Fruit fly (Drosophila melanogaster) whole organism, embryonic: ENCODE data around the gene CG14300.

Experiments
- CG16779 ChIP-seq: fragments of 200-800 bp; sonication (Bioruptor generic); IDR thresholded peaks from 2 replicates; pipeline ENCODE4 v1.3.6; 2022; ENCODE audit warnings: missing biosample characterization, missing genetic modification characterization
- CG9932 ChIP-seq: fragments of 200-800 bp; sonication (Bioruptor generic); IDR thresholded peaks from 2 replicates; pipeline ENCODE4 v1.3.6; 2022; ENCODE audit warnings: missing biosample characterization, missing genetic modification characterization
- Lpt ChIP-seq: fragments of >200 bp; optimal IDR thresholded peaks from 2 replicates; lab custom pipeline; 2018; ENCODE audit warnings: missing biosample characterization, missing genetic modification characterization
- bab2 ChIP-seq: fragments of 200-800 bp; sonication (Bioruptor generic); optimal IDR thresholded peaks from 2 replicates; lab custom pipeline; 2016; ENCODE audit warnings: missing biosample characterization, missing genetic modification characterization

dm6 chr3R:18719767-18720341 lies 26.3 kb upstream of the CG14300 start:
- TF ChIP-seq CG16779 (GFP tag; lab: Robert Waterston, UW) (no peak), CG9932 (GFP tag; lab: Robert Waterston, UW) (peak; percentile 73), Lpt (no peak), bab2 (GFP tag; lab: Kevin White, UChicago) (peak; percentile 88)
